Fruit fly (Drosophila melanogaster) whole organism, larva: Measurements from ENCODE around the gene CG9257.
A peak's percentile ranks its signal among the peaks of the same experiment; 100 is the strongest.

Experiments used
- noc ChIP-seq: fragments of 200-800 bp; sonication (Bioruptor generic); optimal IDR thresholded peaks from 3 replicates; lab custom pipeline; 2019; ENCODE audit warnings: missing biosample characterization, mild to moderate bottlenecking, missing genetic modification characterization, moderate library complexity

The CG9257 gene

dm6 chr2L:21102399-21103108 is at the start of gene CG9257:
TSS of gene CG9257 (plus strand) at chr2L:21102743.
- no peak for TF ChIP-seq noc (tag; lab: Kevin White, UChicago)

- TF ChIP-seq noc (tag; lab: Kevin White, UChicago), result no peak
Measured at dm6 chr2L:21052783-21053463, 49.6 kb upstream of the CG9257 start, which contains the start of gene Itgbn. TSS of gene Itgbn (plus strand) at chr2L:21053033.

dm6 chr2L:21053623-21054022 is 48.9 kb upstream of the CG9257 start:
- peak; percentile 23 for TF ChIP-seq noc (tag; lab: Kevin White, UChicago)

dm6 chr2L:21061591-21061990 is 41.0 kb upstream of the CG9257 start:
- TF ChIP-seq noc (tag; lab: Kevin White, UChicago), result no peak

- no peak for TF ChIP-seq noc (tag; lab: Kevin White, UChicago)
Measured at dm6 chr2L:21062611-21063010, 39.9 kb upstream of the CG9257 start.

dm6 chr2L:21065889-21066288 is 36.7 kb upstream of the CG9257 start:
- no peak for TF ChIP-seq noc (tag; lab: Kevin White, UChicago)

dm6 chr2L:21067137-21067536 is 35.4 kb upstream of the CG9257 start:
- TF ChIP-seq noc (tag; lab: Kevin White, UChicago), result no peak

dm6 chr2L:21069776-21070175 is 32.8 kb upstream of the CG9257 start:
- no peak for TF ChIP-seq noc (tag; lab: Kevin White, UChicago)

dm6 chr2L:21070825-21071224 is 31.7 kb upstream of the CG9257 start:
- TF ChIP-seq noc (tag; lab: Kevin White, UChicago), result no peak

dm6 chr2L:21071435-21071834 is 31.1 kb upstream of the CG9257 start, which contains the start of gene CG9265:
TSS of gene CG9265 (minus strand) at chr2L:21071502.
- no peak for TF ChIP-seq noc (tag; lab: Kevin White, UChicago)

- no peak for TF ChIP-seq noc (tag; lab: Kevin White, UChicago)
Measured at dm6 chr2L:21072389-21072788, 30.2 kb upstream of the CG9257 start.

dm6 chr2L:21073300-21073699 is 29.2 kb upstream of the CG9257 start:
- TF ChIP-seq noc (tag; lab: Kevin White, UChicago), result no peak

- TF ChIP-seq noc (tag; lab: Kevin White, UChicago), result no peak
Measured at dm6 chr2L:21073818-21074217, 28.7 kb upstream of the CG9257 start.

dm6 chr2L:21075105-21075504 is 27.4 kb upstream of the CG9257 start, which contains the start of gene tadr:
TSS of gene tadr (plus strand) at chr2L:21075405.
- TF ChIP-seq noc (tag; lab: Kevin White, UChicago), result no peak

- TF ChIP-seq noc (tag; lab: Kevin White, UChicago), result no peak
Measured at dm6 chr2L:21077849-21078248, 24.7 kb upstream of the CG9257 start.

dm6 chr2L:21082444-21083201 is 19.9 kb upstream of the CG9257 start, which contains the start of gene CG33511:
TSS of gene CG33511 (minus strand) at chr2L:21082494.
- no peak for TF ChIP-seq noc (tag; lab: Kevin White, UChicago)
